Worm (Caenorhabditis elegans) whole organism, L1 larva: Measurements from ENCODE around the gene C31A11.13.

Experiments
- C04F5.9 ChIP-seq: sonication (generic microtip); optimal IDR thresholded peaks from 2 replicates; lab custom pipeline; 2016; ENCODE audit warnings: missing genetic modification characterization, missing compliant biosample characterization
- Y116A8C.19 ChIP-seq: sonication (generic microtip); optimal IDR thresholded peaks from 2 replicates; lab custom pipeline; 2016; ENCODE audit warnings: missing compliant biosample characterization, missing genetic modification characterization, borderline replicate concordance
- ama-1 ChIP-seq: fragments of 150-350 bp; optimal IDR thresholded peaks from 2 replicates; lab custom pipeline; 2014
- blmp-1 ChIP-seq: fragments of 150-350 bp; optimal IDR thresholded peaks from 2 replicates; lab custom pipeline; 2014; ENCODE audit warnings: missing biosample characterization, missing genetic modification characterization
- ceh-8 ChIP-seq: fragments of 200-800 bp; sonication (Bioruptor generic); optimal IDR thresholded peaks from 2 replicates; lab custom pipeline; 2018; ENCODE audit warnings: mild to moderate bottlenecking, missing genetic modification characterization, moderate library complexity, missing compliant biosample characterization
- ceh-82 ChIP-seq, 3 experiments: fragments of 150-350 bp in 1 of 3; sonication (generic microtip) in 2 of 3; optimal IDR thresholded peaks; 2 replicates each; lab custom pipeline; 2014 to 2017; ENCODE audit warnings: missing biosample characterization in 3 of 3, missing genetic modification characterization in 3 of 3
- ceh-90 ChIP-seq: sonication (generic microtip); optimal IDR thresholded peaks from 2 replicates; lab custom pipeline; 2016; ENCODE audit warnings: missing genetic modification characterization, missing compliant biosample characterization
- ces-1 ChIP-seq: fragments of 150-350 bp; optimal IDR thresholded peaks from 2 replicates; lab custom pipeline; 2014; ENCODE audit warnings: missing biosample characterization, missing genetic modification reagents, missing genetic modification characterization
- dpl-1 ChIP-seq, 3 experiments: fragments of 150-350 bp in 2 of 3; sonication (generic microtip) in 1 of 3; optimal IDR thresholded peaks; 2 replicates each; lab custom pipeline; 2014 to 2017; ENCODE audit warnings: missing biosample characterization in 3 of 3, missing genetic modification characterization in 3 of 3, missing genetic modification reagents in 3 of 3
- dsc-1 ChIP-seq: sonication (generic microtip); optimal IDR thresholded peaks from 2 replicates; lab custom pipeline; 2016; ENCODE audit warnings: mild to moderate bottlenecking, missing genetic modification characterization, missing compliant biosample characterization
- egl-27 ChIP-seq, 2 experiments: fragments of 150-350 bp in 1 of 2; sonication (generic microtip); optimal IDR thresholded peaks; 3 replicates each; lab custom pipeline; 2017 to 2018; ENCODE audit warnings: missing biosample characterization in 2 of 2, missing genetic modification characterization in 2 of 2, missing genetic modification reagents in 2 of 2
- fkh-10 ChIP-seq: sonication (generic microtip); optimal IDR thresholded peaks from 2 replicates; lab custom pipeline; 2017; ENCODE audit warnings: missing biosample characterization, missing genetic modification reagents, missing genetic modification characterization
- fos-1 ChIP-seq: fragments of 150-350 bp; optimal IDR thresholded peaks from 2 replicates; lab custom pipeline; 2014; ENCODE audit warnings: missing biosample characterization, missing genetic modification characterization
- grh-1 ChIP-seq: fragments of 200-800 bp; sonication (Bioruptor generic); IDR thresholded peaks from 2 replicates; pipeline ENCODE4 v1.3.6; 2022; ENCODE audit warnings: missing genetic modification reagents, missing genetic modification characterization, missing compliant biosample characterization
- hpl-2 ChIP-seq: fragments of 150-350 bp; optimal IDR thresholded peaks from 2 replicates; lab custom pipeline; 2014; ENCODE audit warnings: missing biosample characterization, missing genetic modification reagents, missing genetic modification characterization
- lin-13 ChIP-seq: fragments of 150-350 bp; optimal IDR thresholded peaks from 2 replicates; lab custom pipeline; 2014; ENCODE audit warnings: missing biosample characterization, missing genetic modification reagents, missing genetic modification characterization
- lin-14 ChIP-seq: fragments of 200-800 bp; sonication (Bioruptor generic); optimal IDR thresholded peaks from 2 replicates; lab custom pipeline; 2018; ENCODE audit warnings: mild to moderate bottlenecking, missing genetic modification characterization, moderate library complexity, missing compliant biosample characterization
- lin-15B ChIP-seq: fragments of 150-350 bp; sonication (generic microtip); optimal IDR thresholded peaks from 3 replicates; lab custom pipeline; 2014; ENCODE audit warnings: missing biosample characterization, missing genetic modification characterization
- lin-35 ChIP-seq, 2 experiments: fragments of 150-350 bp; optimal IDR thresholded peaks; 2 replicates each; lab custom pipeline; 2014; ENCODE audit warnings: missing biosample characterization in 2 of 2, missing genetic modification characterization in 2 of 2, missing genetic modification reagents in 2 of 2
- mab-9 ChIP-seq: fragments of 200-800 bp; sonication (Bioruptor generic); IDR thresholded peaks from 2 replicates; pipeline ENCODE4 v1.3.6; 2022; ENCODE audit warnings: missing genetic modification reagents, missing genetic modification characterization, missing compliant biosample characterization
- mef-2 ChIP-seq: fragments of 150-350 bp; optimal IDR thresholded peaks from 2 replicates; lab custom pipeline; 2014; ENCODE audit warnings: missing biosample characterization, missing genetic modification characterization
- mep-1 ChIP-seq: fragments of 150-350 bp; optimal IDR thresholded peaks from 2 replicates; lab custom pipeline; 2014; ENCODE audit warnings: missing biosample characterization, missing genetic modification characterization
- nhr-11 ChIP-seq: fragments of 150-350 bp; optimal IDR thresholded peaks from 2 replicates; lab custom pipeline; 2014; ENCODE audit warnings: missing biosample characterization, missing genetic modification characterization
- nhr-12 ChIP-seq: sonication (generic microtip); optimal IDR thresholded peaks from 2 replicates; lab custom pipeline; 2017; ENCODE audit warnings: missing biosample characterization, missing genetic modification characterization
- nhr-19 ChIP-seq: fragments of 200-800 bp; sonication (Bioruptor generic); conservative IDR thresholded peaks from 2 replicates; pipeline ENCODE4 v1.3.6; 2022; ENCODE audit warnings: missing genetic modification characterization, missing compliant biosample characterization
- nhr-20 ChIP-seq: sonication (generic microtip); optimal IDR thresholded peaks from 2 replicates; lab custom pipeline; 2016; ENCODE audit warnings: mild to moderate bottlenecking, missing genetic modification characterization, missing compliant biosample characterization
- nhr-47 ChIP-seq: sonication (generic microtip); optimal IDR thresholded peaks from 2 replicates; lab custom pipeline; 2016; ENCODE audit warnings: mild to moderate bottlenecking, missing genetic modification characterization, moderate library complexity, missing compliant biosample characterization
- nhr-76 ChIP-seq: sonication (generic microtip); optimal IDR thresholded peaks from 2 replicates; lab custom pipeline; 2017; ENCODE audit warnings: missing biosample characterization, missing genetic modification characterization
- nhr-77 ChIP-seq: fragments of 150-350 bp; optimal IDR thresholded peaks from 2 replicates; lab custom pipeline; 2014; ENCODE audit warnings: missing biosample characterization, missing genetic modification characterization
- nhr-90 ChIP-seq: sonication (generic microtip); optimal IDR thresholded peaks from 2 replicates; lab custom pipeline; 2016; ENCODE audit warnings: mild to moderate bottlenecking, missing genetic modification characterization, missing compliant biosample characterization; ENCODE audit not compliant: poor library complexity
- pag-3 ChIP-seq: sonication (generic microtip); optimal IDR thresholded peaks from 2 replicates; lab custom pipeline; 2017; ENCODE audit warnings: missing genetic modification characterization, mild to moderate bottlenecking, missing compliant biosample characterization, antibody characterized with exemption, borderline replicate concordance; ENCODE audit not compliant: insufficient read depth
- pax-3 ChIP-seq: fragments of 200-800 bp; sonication (Bioruptor generic); optimal IDR thresholded peaks from 2 replicates; lab custom pipeline; 2018; ENCODE audit warnings: mild to moderate bottlenecking, missing genetic modification characterization, moderate library complexity, missing compliant biosample characterization
- snpc-4 ChIP-seq: fragments of 150-350 bp; optimal IDR thresholded peaks from 2 replicates; lab custom pipeline; 2014; ENCODE audit warnings: missing biosample characterization, missing genetic modification characterization
- snu-23 ChIP-seq: sonication (generic microtip); optimal IDR thresholded peaks from 2 replicates; lab custom pipeline; 2016; ENCODE audit warnings: missing genetic modification characterization, missing compliant biosample characterization
- sptf-1 ChIP-seq: fragments of 150-350 bp; optimal IDR thresholded peaks from 2 replicates; lab custom pipeline; 2014; ENCODE audit warnings: missing biosample characterization, missing genetic modification characterization
- sup-37 ChIP-seq: fragments of 200-800 bp; sonication (Bioruptor generic); optimal IDR thresholded peaks from 2 replicates; lab custom pipeline; 2018; ENCODE audit warnings: mild to moderate bottlenecking, missing genetic modification characterization, missing compliant biosample characterization
- swsn-7 ChIP-seq: sonication (generic microtip); optimal IDR thresholded peaks from 2 replicates; lab custom pipeline; 2016; ENCODE audit warnings: missing genetic modification characterization, missing compliant biosample characterization
- tlp-1 ChIP-seq: fragments of 150-350 bp; optimal IDR thresholded peaks from 2 replicates; lab custom pipeline; 2014; ENCODE audit warnings: missing biosample characterization, missing genetic modification characterization
- unc-62 ChIP-seq: fragments of 150-350 bp; optimal IDR thresholded peaks from 2 replicates; lab custom pipeline; 2014; ENCODE audit warnings: missing biosample characterization, missing genetic modification reagents, missing genetic modification characterization
- unc-98 ChIP-seq: fragments of 200-800 bp; sonication (Bioruptor generic); IDR thresholded peaks from 2 replicates; pipeline ENCODE4 v1.3.6; 2022; ENCODE audit warnings: missing genetic modification characterization, missing compliant biosample characterization
- zip-4 ChIP-seq: fragments of 200-800 bp; sonication (Bioruptor generic); optimal IDR thresholded peaks from 2 replicates; lab custom pipeline; 2018; ENCODE audit warnings: mild to moderate bottlenecking, missing genetic modification characterization, moderate library complexity, missing compliant biosample characterization

The C31A11.13 gene

DNA sequence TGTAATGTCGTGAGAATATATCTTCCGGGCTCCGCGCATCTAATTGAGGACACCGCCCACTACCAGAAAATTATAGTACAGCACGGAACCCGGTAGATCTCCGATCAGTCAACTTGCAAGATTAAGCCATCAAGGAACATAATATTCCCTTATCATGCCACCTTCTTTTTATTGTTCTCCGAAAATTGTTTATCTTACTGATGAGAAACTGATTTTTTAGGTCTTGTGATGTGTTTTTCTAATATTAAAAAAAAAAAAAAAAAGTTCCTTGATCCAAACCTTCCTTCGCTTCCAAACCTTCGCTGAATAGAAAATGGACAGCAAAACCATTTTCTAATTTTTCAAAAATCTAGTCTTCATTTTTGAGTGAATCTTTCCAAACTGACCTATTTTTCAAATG is 26.5 kb upstream of the C31A11.13 start, which contains the start of gene F57G8.7:
Gene F57G8.7, plus strand, starts transcription at position 301 of the 400 bp plus-strand sequence.
- TF ChIP-seq swsn-7 (tag; lab: Kevin White, UChicago), result no peak
- TF ChIP-seq nhr-77 (tag; lab: Kevin White, UChicago), result no peak
- no peak for TF ChIP-seq sptf-1 (tag; lab: Kevin White, UChicago)
- no peak for TF ChIP-seq ama-1
- no peak for TF ChIP-seq ceh-82 (tag; optimal IDR thresholded peaks at IDR 0.05; lab: Kevin White, UChicago)
- no peak for TF ChIP-seq ceh-8
- TF ChIP-seq ces-1 (GFP tag; lab: Kevin White, UChicago), result no peak
- TF ChIP-seq egl-27 (tag; optimal IDR thresholded peaks at IDR 0.05; lab: Kevin White, UChicago), result no peak
- no peak for TF ChIP-seq unc-62
- TF ChIP-seq nhr-20 (tag; lab: Kevin White, UChicago), result no peak

DNA sequence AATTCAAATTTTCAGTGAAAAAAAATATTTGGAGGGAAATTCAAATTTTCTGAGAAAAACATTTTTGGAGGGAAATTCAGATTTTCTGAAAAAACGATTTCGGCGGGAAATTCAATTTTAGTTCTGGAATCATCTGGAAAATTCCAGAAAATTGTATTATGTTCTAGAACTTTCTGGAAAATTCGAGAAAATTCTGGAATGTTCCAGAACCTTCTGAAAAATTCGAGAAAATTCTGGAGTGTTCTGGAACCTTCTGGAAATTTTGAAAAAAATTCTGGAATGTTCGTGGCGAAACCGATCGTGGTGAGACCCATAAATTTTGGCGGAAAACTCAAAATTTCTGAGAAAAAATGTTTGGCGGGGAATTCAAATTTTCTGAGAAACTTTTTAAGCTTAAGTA is 19.8 kb upstream of the C31A11.13 start:
- TF ChIP-seq pag-3 (tag; lab: Kevin White, UChicago) (no peak), nhr-76 (tag; lab: Kevin White, UChicago) (no peak), nhr-90 (tag; lab: Kevin White, UChicago) (no peak), snu-23 (no peak), lin-14 (GFP tag; lab: Kevin White, UChicago) (no peak), mab-9 (no peak), nhr-12 (tag; lab: Kevin White, UChicago) (no peak), nhr-19 (GFP tag; lab: Robert Waterston, UW) (no peak), ama-1 (no peak), sup-37 (GFP tag; lab: Kevin White, UChicago) (no peak), blmp-1 (tag; lab: Kevin White, UChicago) (no peak), hpl-2 (no peak), lin-15B (tag; lab: Kevin White, UChicago) (no peak), snpc-4 (tag; lab: Kevin White, UChicago) (no peak), unc-98 (GFP tag; lab: Robert Waterston, UW) (no peak), lin-13 (GFP tag; lab: Kevin White, UChicago) (no peak), ceh-82 (tag; optimal IDR thresholded peaks at IDR 0.05; lab: Kevin White, UChicago) (no peak), nhr-47 (tag; lab: Kevin White, UChicago) (no peak), nhr-11 (tag; lab: Kevin White, UChicago) (no peak)

DNA sequence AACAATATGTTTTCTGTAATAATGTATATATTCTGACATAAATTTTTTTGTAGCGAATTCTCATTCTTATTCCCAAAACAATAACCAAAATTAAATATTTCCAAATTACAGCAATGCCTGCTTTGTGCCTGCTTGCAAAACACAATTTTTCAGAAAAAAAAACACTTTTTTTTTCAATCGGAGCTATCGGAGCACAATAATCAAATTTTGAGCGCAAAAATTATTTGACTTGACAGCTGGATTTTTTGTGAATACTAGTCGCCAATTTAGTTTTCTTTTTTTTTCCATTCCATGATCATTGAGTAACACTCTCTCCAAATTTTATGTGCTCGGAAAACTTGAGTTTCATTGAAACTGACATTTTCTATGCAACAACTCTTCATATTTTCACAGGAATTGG is 14.9 kb upstream of the C31A11.13 start, which contains the start of gene srh-180:
Gene srh-180, plus strand, starts transcription at position 301 of the 400 bp plus-strand sequence.
- TF ChIP-seq grh-1 (GFP tag; lab: Robert Waterston, UW), result no peak
- no peak for TF ChIP-seq C04F5.9 (tag; lab: Kevin White, UChicago)
- TF ChIP-seq pag-3 (tag; lab: Kevin White, UChicago), result no peak
- TF ChIP-seq Y116A8C.19, result no peak
- no peak for TF ChIP-seq ces-1 (GFP tag; lab: Kevin White, UChicago)
- TF ChIP-seq sptf-1 (tag; lab: Kevin White, UChicago), result no peak
- TF ChIP-seq zip-4 (GFP tag; lab: Kevin White, UChicago), result no peak
- TF ChIP-seq mef-2, result no peak

DNA sequence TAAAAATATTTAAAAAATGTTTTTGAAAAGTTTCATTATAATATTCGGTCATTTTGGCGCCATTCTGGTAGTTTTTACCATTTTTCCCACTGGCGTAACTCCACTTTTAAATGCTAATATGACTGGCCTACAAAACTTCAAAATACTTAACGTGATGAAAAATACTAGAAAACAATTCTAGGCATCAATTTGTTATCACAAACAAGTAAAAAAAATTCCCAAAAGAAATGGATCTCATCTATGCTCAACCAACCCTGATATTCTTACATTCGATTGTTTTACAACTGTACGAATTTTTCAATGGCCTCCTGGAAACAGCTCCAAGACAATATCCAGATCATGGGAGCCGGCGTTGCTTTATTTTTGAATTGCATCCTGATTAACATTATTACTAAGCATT is 12.7 kb upstream of the C31A11.13 start, which contains the start of gene str-214:
Gene str-214, plus strand, starts transcription at position 301 of the 400 bp plus-strand sequence.
- TF ChIP-seq lin-35 (GFP tag; optimal IDR thresholded peaks at IDR 0.05; lab: Kevin White, UChicago) (no peak), sptf-1 (tag; lab: Kevin White, UChicago) (no peak), fkh-10 (GFP tag; lab: Kevin White, UChicago) (no peak), C04F5.9 (tag; lab: Kevin White, UChicago) (no peak), fos-1 (no peak), mep-1 (tag; lab: Kevin White, UChicago) (no peak), Y116A8C.19 (no peak), nhr-20 (tag; lab: Kevin White, UChicago) (no peak), unc-62 (no peak), dsc-1 (tag; lab: Kevin White, UChicago) (no peak), ama-1 (no peak), ceh-90 (tag; lab: Kevin White, UChicago) (no peak), pax-3 (no peak), zip-4 (GFP tag; lab: Kevin White, UChicago) (no peak), tlp-1 (tag; lab: Kevin White, UChicago) (no peak), dpl-1 (GFP tag; optimal IDR thresholded peaks at IDR 0.05; lab: Kevin White, UChicago) (no peak), pag-3 (tag; lab: Kevin White, UChicago) (no peak)
